Worm (Caenorhabditis elegans): ENCODE results near the gene gbh-1.

Gene gbh-1

ce11 chrII:10684954-10685353 lies 8.6 kb downstream of the gbh-1 start:
- TF ChIP-seq flt-1 (GFP tag; IDR thresholded peaks at IDR 0.05) (no peak), ztf-23 (GFP tag; IDR thresholded peaks at IDR 0.05) (no peak), med-1 (GFP tag; optimal IDR thresholded peaks at IDR 0.05; ENCODE audit: insufficient read depth) (no peak), T22C8.4 (GFP tag; IDR thresholded peaks at IDR 0.05) (no peak)

ce11 chrII:10680614-10681013 lies 13.0 kb downstream of the gbh-1 start:
- TF ChIP-seq ref-1 (GFP tag; conservative IDR thresholded peaks at IDR 0.05) (no peak), ztf-29 (GFP tag; IDR thresholded peaks at IDR 0.05) (no peak), T22C8.4 (GFP tag; IDR thresholded peaks at IDR 0.05) (no peak), med-1 (GFP tag; optimal IDR thresholded peaks at IDR 0.05; ENCODE audit: insufficient read depth) (no peak), flt-1 (GFP tag; IDR thresholded peaks at IDR 0.05) (no peak), cog-1 (tag; optimal IDR thresholded peaks at IDR 0.05) (no peak), ztf-23 (GFP tag; IDR thresholded peaks at IDR 0.05) (no peak), klf-2 (GFP tag; conservative IDR thresholded peaks at IDR 0.05) (no peak), tab-1 (GFP tag; IDR thresholded peaks at IDR 0.05) (no peak)

- TF ChIP-seq klf-2 (GFP tag; conservative IDR thresholded peaks at IDR 0.05) (no peak), tab-1 (GFP tag; IDR thresholded peaks at IDR 0.05) (no peak), cog-1 (tag; optimal IDR thresholded peaks at IDR 0.05) (no peak), ref-1 (GFP tag; conservative IDR thresholded peaks at IDR 0.05) (no peak), T22C8.4 (GFP tag; IDR thresholded peaks at IDR 0.05) (no peak), ztf-23 (GFP tag; IDR thresholded peaks at IDR 0.05) (no peak), ztf-29 (GFP tag; IDR thresholded peaks at IDR 0.05) (no peak), med-1 (GFP tag; optimal IDR thresholded peaks at IDR 0.05; ENCODE audit: insufficient read depth) (no peak), flt-1 (GFP tag; IDR thresholded peaks at IDR 0.05) (no peak)
Measured at ce11 chrII:10680130-10680529, 13.5 kb downstream of the gbh-1 start.

- no peak for TF ChIP-seq klf-2 (GFP tag; conservative IDR thresholded peaks at IDR 0.05)
- no peak for TF ChIP-seq ztf-23 (GFP tag; IDR thresholded peaks at IDR 0.05)
- no peak for TF ChIP-seq flt-1 (GFP tag; IDR thresholded peaks at IDR 0.05)
- no peak for TF ChIP-seq cog-1 (tag; optimal IDR thresholded peaks at IDR 0.05)
- no peak for TF ChIP-seq ztf-29 (GFP tag; IDR thresholded peaks at IDR 0.05)
- no peak for TF ChIP-seq med-1 (GFP tag; optimal IDR thresholded peaks at IDR 0.05; ENCODE audit: insufficient read depth)
- TF ChIP-seq T22C8.4 (GFP tag; IDR thresholded peaks at IDR 0.05), result no peak
- no peak for TF ChIP-seq ref-1 (GFP tag; conservative IDR thresholded peaks at IDR 0.05)
- no peak for TF ChIP-seq tab-1 (GFP tag; IDR thresholded peaks at IDR 0.05)
Measured at ce11 chrII:10675302-10675701, 18.3 kb downstream of the gbh-1 start, which contains the start of gene ptb-1. Gene ptb-1 (plus strand): TSS chrII:10675602.

- TF ChIP-seq T22C8.4 (GFP tag; IDR thresholded peaks at IDR 0.05), result no peak
- no peak for TF ChIP-seq ref-1 (GFP tag; conservative IDR thresholded peaks at IDR 0.05)
- TF ChIP-seq flt-1 (GFP tag; IDR thresholded peaks at IDR 0.05), result no peak
- no peak for TF ChIP-seq ztf-23 (GFP tag; IDR thresholded peaks at IDR 0.05)
- TF ChIP-seq med-1 (GFP tag; optimal IDR thresholded peaks at IDR 0.05; ENCODE audit: insufficient read depth), result no peak
- no peak for TF ChIP-seq klf-2 (GFP tag; conservative IDR thresholded peaks at IDR 0.05)
- TF ChIP-seq cog-1 (tag; optimal IDR thresholded peaks at IDR 0.05), result no peak
- no peak for TF ChIP-seq tab-1 (GFP tag; IDR thresholded peaks at IDR 0.05)
- TF ChIP-seq ztf-29 (GFP tag; IDR thresholded peaks at IDR 0.05), result no peak
Measured at ce11 chrII:10665031-10665430, 28.6 kb downstream of the gbh-1 start, which contains the start of gene D2089.3. Gene D2089.3 (minus strand): TSS chrII:10665131.

- TF ChIP-seq tab-1 (GFP tag; IDR thresholded peaks at IDR 0.05) (no peak), cog-1 (tag; optimal IDR thresholded peaks at IDR 0.05) (no peak), flt-1 (GFP tag; IDR thresholded peaks at IDR 0.05) (no peak), T22C8.4 (GFP tag; IDR thresholded peaks at IDR 0.05) (no peak), klf-2 (GFP tag; conservative IDR thresholded peaks at IDR 0.05) (no peak), ref-1 (GFP tag; conservative IDR thresholded peaks at IDR 0.05) (no peak), med-1 (GFP tag; optimal IDR thresholded peaks at IDR 0.05; ENCODE audit: insufficient read depth) (no peak), ztf-23 (GFP tag; IDR thresholded peaks at IDR 0.05) (no peak), ztf-29 (GFP tag; IDR thresholded peaks at IDR 0.05) (no peak)
Measured at ce11 chrII:10662698-10663097, 30.9 kb downstream of the gbh-1 start, which contains the start of gene D2089.8. Gene D2089.8 (minus strand): TSS chrII:10662781.

ce11 chrII:10662279-10662678 lies 31.3 kb downstream of the gbh-1 start:
- TF ChIP-seq ztf-23 (GFP tag; IDR thresholded peaks at IDR 0.05) (no peak), cog-1 (tag; optimal IDR thresholded peaks at IDR 0.05) (no peak), tab-1 (GFP tag; IDR thresholded peaks at IDR 0.05) (no peak), med-1 (GFP tag; optimal IDR thresholded peaks at IDR 0.05; ENCODE audit: insufficient read depth) (no peak), flt-1 (GFP tag; IDR thresholded peaks at IDR 0.05) (0 out of 2 replicates have a peak, but pooled peaks have one; percentile 35), ztf-29 (GFP tag; IDR thresholded peaks at IDR 0.05) (no peak), klf-2 (GFP tag; conservative IDR thresholded peaks at IDR 0.05) (no peak), T22C8.4 (GFP tag; IDR thresholded peaks at IDR 0.05) (no peak), ref-1 (GFP tag; conservative IDR thresholded peaks at IDR 0.05) (no peak)

- TF ChIP-seq ztf-29 (GFP tag; IDR thresholded peaks at IDR 0.05) (no peak), klf-2 (GFP tag; conservative IDR thresholded peaks at IDR 0.05) (no peak)
Measured at ce11 chrII:10661448-10662064, 32.0 kb downstream of the gbh-1 start.

- TF ChIP-seq med-1 (GFP tag; optimal IDR thresholded peaks at IDR 0.05; ENCODE audit: insufficient read depth) (no peak), ztf-29 (GFP tag; IDR thresholded peaks at IDR 0.05) (no peak), klf-2 (GFP tag; conservative IDR thresholded peaks at IDR 0.05) (no peak), ref-1 (GFP tag; conservative IDR thresholded peaks at IDR 0.05) (no peak), flt-1 (GFP tag; IDR thresholded peaks at IDR 0.05) (no peak), cog-1 (tag; optimal IDR thresholded peaks at IDR 0.05) (no peak), T22C8.4 (GFP tag; IDR thresholded peaks at IDR 0.05) (no peak), tab-1 (GFP tag; IDR thresholded peaks at IDR 0.05) (no peak)
Measured at ce11 chrII:10660892-10661291, 32.7 kb downstream of the gbh-1 start, which contains the start of gene marc-2. Gene marc-2 (minus strand): TSS chrII:10660992.

ce11 chrII:10659585-10659984 lies 34.0 kb downstream of the gbh-1 start:
- TF ChIP-seq ref-1 (GFP tag; conservative IDR thresholded peaks at IDR 0.05) (no peak), klf-2 (GFP tag; conservative IDR thresholded peaks at IDR 0.05) (no peak), cog-1 (tag; optimal IDR thresholded peaks at IDR 0.05) (no peak), flt-1 (GFP tag; IDR thresholded peaks at IDR 0.05) (no peak), ztf-23 (GFP tag; IDR thresholded peaks at IDR 0.05) (no peak), med-1 (GFP tag; optimal IDR thresholded peaks at IDR 0.05; ENCODE audit: insufficient read depth) (no peak), ztf-29 (GFP tag; IDR thresholded peaks at IDR 0.05) (no peak), tab-1 (GFP tag; IDR thresholded peaks at IDR 0.05) (no peak), T22C8.4 (GFP tag; IDR thresholded peaks at IDR 0.05) (no peak)
